Fruit fly (Drosophila melanogaster) whole organism, embryonic: ENCODE measurements around the gene CG11858.

Source experiments
- Asciz ChIP-seq: fragments of 200-800 bp; sonication (Bioruptor generic); optimal IDR thresholded peaks from 2 replicates; lab custom pipeline; 2017; ENCODE audit warnings: missing biosample characterization, mild to moderate bottlenecking, missing genetic modification characterization, missing genetic modification reagents
- CG10274 ChIP-seq: fragments of 200-800 bp; sonication (Bioruptor generic); optimal IDR thresholded peaks from 3 replicates; lab custom pipeline; 2017; ENCODE audit warnings: missing biosample characterization, mild to moderate bottlenecking, missing genetic modification characterization
- CG10565 ChIP-seq: fragments of 200-800 bp; sonication (Bioruptor generic); optimal IDR thresholded peaks from 3 replicates; lab custom pipeline; 2016; ENCODE audit warnings: missing biosample characterization, mild to moderate bottlenecking, missing genetic modification characterization
- CG11456 ChIP-seq: fragments of 200-800 bp; sonication (Bioruptor generic); IDR thresholded peaks from 3 replicates; pipeline ENCODE4 v1.3.6; 2022; ENCODE audit warnings: missing biosample characterization, missing genetic modification characterization
- CG13123 ChIP-seq: fragments of 200-800 bp; sonication (Bioruptor generic); optimal IDR thresholded peaks from 2 replicates; lab custom pipeline; 2016; ENCODE audit warnings: missing biosample characterization, missing genetic modification characterization
- CG15479 ChIP-seq: fragments of 200-800 bp; sonication (Bioruptor generic); optimal IDR thresholded peaks from 3 replicates; lab custom pipeline; 2019; ENCODE audit warnings: missing biosample characterization, mild to moderate bottlenecking, missing genetic modification characterization, moderate library complexity
- CG18262 ChIP-seq: fragments of 200-800 bp; optimal IDR thresholded peaks from 3 replicates; lab custom pipeline; 2019; ENCODE audit warnings: missing biosample characterization, mild to moderate bottlenecking, missing genetic modification characterization, moderate library complexity
- CG2129 ChIP-seq: fragments of 200-800 bp; sonication (Bioruptor generic); IDR thresholded peaks from 2 replicates; pipeline ENCODE4 v1.3.6; 2022; ENCODE audit warnings: missing biosample characterization, missing genetic modification characterization; ENCODE audit not compliant: partially characterized antibody
- CG2199 ChIP-seq: fragments of 200-800 bp; sonication (Bioruptor generic); IDR thresholded peaks from 3 replicates; pipeline ENCODE4 v1.3.6; 2022; ENCODE audit warnings: missing biosample characterization, missing genetic modification characterization
- CG2889 ChIP-seq: fragments of 200-800 bp; sonication (Bioruptor generic); IDR thresholded peaks from 3 replicates; pipeline ENCODE4 v1.3.6; 2022; ENCODE audit warnings: missing biosample characterization, missing genetic modification characterization
- CG4854 ChIP-seq: fragments of 200-800 bp; sonication (Bioruptor generic); optimal IDR thresholded peaks from 2 replicates; lab custom pipeline; 2016; ENCODE audit warnings: missing biosample characterization, missing genetic modification characterization, inconsistent platforms
- CG5180 ChIP-seq: fragments of 200-800 bp; sonication (Bioruptor generic); optimal IDR thresholded peaks from 3 replicates; lab custom pipeline; 2017; ENCODE audit warnings: missing biosample characterization, missing genetic modification characterization, mild to moderate bottlenecking, moderate library complexity, missing genetic modification reagents
- CG6791 ChIP-seq: fragments of 200-800 bp; sonication (Bioruptor generic); IDR thresholded peaks from 3 replicates; pipeline ENCODE4 v1.3.6; 2022; ENCODE audit warnings: missing biosample characterization, missing genetic modification characterization; ENCODE audit not compliant: partially characterized antibody
- Chrac-16 ChIP-seq: fragments of 200-800 bp; sonication (Bioruptor generic); optimal IDR thresholded peaks from 3 replicates; lab custom pipeline; 2016; ENCODE audit warnings: missing biosample characterization, missing genetic modification characterization
- CoRest ChIP-seq: fragments of 200-800 bp; sonication (Bioruptor generic); optimal IDR thresholded peaks from 3 replicates; lab custom pipeline; 2018; ENCODE audit warnings: missing biosample characterization, mild to moderate bottlenecking, missing genetic modification characterization, moderate library complexity
- Deaf1 ChIP-seq: fragments of 200-800 bp; optimal IDR thresholded peaks from 3 replicates; lab custom pipeline; 2019; ENCODE audit warnings: missing biosample characterization, mild to moderate bottlenecking, missing genetic modification characterization, moderate library complexity
- Dip2 ChIP-seq: fragments of 200-800 bp; sonication (Bioruptor generic); IDR thresholded peaks from 2 replicates; pipeline ENCODE4 v1.3.6; 2022; ENCODE audit warnings: missing biosample characterization, missing genetic modification characterization
- E2f1 ChIP-seq: fragments of 200-800 bp; sonication (Bioruptor generic); IDR thresholded peaks from 2 replicates; pipeline ENCODE4 v1.3.6; 2022; ENCODE audit warnings: missing biosample characterization, missing genetic modification characterization
- Lpt ChIP-seq: fragments of >200 bp; optimal IDR thresholded peaks from 2 replicates; lab custom pipeline; 2018; ENCODE audit warnings: missing biosample characterization, missing genetic modification characterization
- MTF-1 ChIP-seq: fragments of 200-800 bp; sonication (Bioruptor generic); optimal IDR thresholded peaks from 2 replicates; lab custom pipeline; 2018; ENCODE audit warnings: missing biosample characterization, mild to moderate bottlenecking, missing genetic modification characterization, borderline replicate concordance
- NC2β ChIP-seq: fragments of 200-800 bp; sonication (Bioruptor generic); optimal IDR thresholded peaks from 2 replicates; lab custom pipeline; 2016; ENCODE audit warnings: missing biosample characterization, missing genetic modification characterization
- Oaz ChIP-seq: fragments of 200-800 bp; sonication (Bioruptor generic); IDR thresholded peaks from 2 replicates; pipeline ENCODE4 v1.3.6; 2022; ENCODE audit warnings: missing biosample characterization, missing genetic modification characterization
- Oli ChIP-seq: fragments of 200-800 bp; sonication (Bioruptor generic); optimal IDR thresholded peaks from 2 replicates; lab custom pipeline; 2018; ENCODE audit warnings: missing biosample characterization, mild to moderate bottlenecking, missing genetic modification characterization, moderate library complexity
- Optix ChIP-seq: fragments of 200-800 bp; sonication (Bioruptor generic); IDR thresholded peaks from 3 replicates; pipeline ENCODE4 v1.3.6; 2022; ENCODE audit warnings: missing biosample characterization, missing genetic modification characterization
- Rx ChIP-seq: fragments of 200-800 bp; sonication (Bioruptor generic); IDR thresholded peaks from 2 replicates; pipeline ENCODE4 v1.3.6; 2022; ENCODE audit warnings: missing biosample characterization, missing genetic modification characterization
- Scr ChIP-seq: fragments of 200-800 bp; sonication (Bioruptor generic); IDR thresholded peaks from 2 replicates; pipeline ENCODE4 v1.3.6; 2022; ENCODE audit warnings: missing biosample characterization, missing genetic modification characterization; ENCODE audit not compliant: partially characterized antibody
- Sin3A ChIP-seq: fragments of >200 bp; optimal IDR thresholded peaks from 2 replicates; lab custom pipeline; 2018
- Sox100B ChIP-seq: fragments of 200-800 bp; sonication (Bioruptor generic); optimal IDR thresholded peaks from 3 replicates; lab custom pipeline; 2018; ENCODE audit warnings: missing biosample characterization, mild to moderate bottlenecking, missing genetic modification characterization
- TFAM ChIP-seq: fragments of 200-800 bp; sonication (Bioruptor generic); optimal IDR thresholded peaks from 2 replicates; lab custom pipeline; 2017; ENCODE audit warnings: missing biosample characterization, missing genetic modification characterization, inconsistent platforms
- Tbp ChIP-seq: fragments of >200 bp; optimal IDR thresholded peaks from 2 replicates; lab custom pipeline; 2018; ENCODE audit warnings: missing biosample characterization, missing genetic modification characterization
- Trl ChIP-seq, 3 experiments: fragments of >200 bp in 2 of 3; fragments of 200-800 bp in 1 of 3; sonication (Bioruptor generic) in 1 of 3; optimal IDR thresholded peaks; 2 replicates in 1 of 3; 3 replicates in 2 of 3; lab custom pipeline; 2016 to 2017; ENCODE audit warnings: missing biosample characterization in 1 of 3, missing genetic modification characterization in 1 of 3
- ac ChIP-seq: fragments of 200-800 bp; sonication (Bioruptor generic); optimal IDR thresholded peaks from 3 replicates; lab custom pipeline; 2017; ENCODE audit warnings: missing biosample characterization, mild to moderate bottlenecking, missing genetic modification characterization
- br ChIP-seq: fragments of >200 bp; optimal IDR thresholded peaks from 2 replicates; lab custom pipeline; 2017
- btn ChIP-seq: fragments of 200-800 bp; sonication (Bioruptor generic); optimal IDR thresholded peaks from 2 replicates; lab custom pipeline; 2016; ENCODE audit warnings: missing biosample characterization, missing genetic modification characterization
- dm ChIP-seq: fragments of 200-800 bp; sonication (Bioruptor generic); optimal IDR thresholded peaks from 3 replicates; lab custom pipeline; 2016; ENCODE audit warnings: missing biosample characterization, missing genetic modification characterization
- en ChIP-seq: fragments of 200-800 bp; sonication (Bioruptor generic); optimal IDR thresholded peaks from 2 replicates; lab custom pipeline; 2016; ENCODE audit warnings: missing biosample characterization, missing genetic modification characterization
- fd3F ChIP-seq: fragments of 200-800 bp; sonication (Bioruptor generic); optimal IDR thresholded peaks from 2 replicates; lab custom pipeline; 2018; ENCODE audit warnings: missing biosample characterization, mild to moderate bottlenecking, missing genetic modification characterization, moderate library complexity
- hkb ChIP-seq, 2 experiments: fragments of 200-800 bp in 1 of 2; fragments of >200 bp in 1 of 2; sonication (Bioruptor generic) in 1 of 2; IDR thresholded peaks in 1 of 2; optimal IDR thresholded peaks in 1 of 2; 2 replicates each; pipeline versions ENCODE4 v1.3.6 to Lab custom; 2017 to 2022; ENCODE audit warnings: missing biosample characterization in 1 of 2, missing genetic modification characterization in 1 of 2
- inv ChIP-seq: fragments of 200-800 bp; sonication (Bioruptor generic); IDR thresholded peaks from 2 replicates; pipeline ENCODE4 v1.3.6; 2022; ENCODE audit warnings: missing biosample characterization, missing genetic modification characterization; ENCODE audit not compliant: partially characterized antibody
- ken ChIP-seq: fragments of 200-800 bp; sonication (Bioruptor generic); IDR thresholded peaks from 3 replicates; pipeline ENCODE4 v1.3.6; 2022; ENCODE audit warnings: missing biosample characterization, missing genetic modification characterization
- luna ChIP-seq: fragments of 200-800 bp; sonication (Bioruptor generic); optimal IDR thresholded peaks from 2 replicates; lab custom pipeline; 2016; ENCODE audit warnings: missing biosample characterization, missing genetic modification characterization
- nau ChIP-seq: fragments of 200-800 bp; sonication (Bioruptor generic); optimal IDR thresholded peaks from 3 replicates; lab custom pipeline; 2017; ENCODE audit warnings: missing biosample characterization, mild to moderate bottlenecking, missing genetic modification characterization, missing genetic modification reagents
- otp ChIP-seq: fragments of 200-800 bp; sonication (Bioruptor generic); IDR thresholded peaks from 3 replicates; pipeline ENCODE4, ENCODE4 v1.3.6; 2022; ENCODE audit warnings: missing biosample characterization, missing genetic modification characterization
- pros ChIP-seq: fragments of 200-800 bp; sonication (Bioruptor generic); optimal IDR thresholded peaks from 3 replicates; lab custom pipeline; 2019; ENCODE audit warnings: missing biosample characterization, mild to moderate bottlenecking, missing genetic modification characterization, moderate library complexity
- sens-2 ChIP-seq: fragments of 200-800 bp; sonication (Bioruptor generic); IDR thresholded peaks from 2 replicates; pipeline ENCODE4 v1.3.6; 2022; ENCODE audit warnings: missing biosample characterization, missing genetic modification characterization
- seq ChIP-seq: fragments of 200-800 bp; sonication (Bioruptor generic); IDR thresholded peaks from 2 replicates; pipeline ENCODE4 v1.3.6; 2022; ENCODE audit warnings: missing biosample characterization, missing genetic modification characterization
- sna ChIP-seq: fragments of 200-800 bp; sonication (Bioruptor generic); IDR thresholded peaks from 2 replicates; pipeline ENCODE4 v1.3.6; 2022; ENCODE audit warnings: missing biosample characterization, missing genetic modification characterization; ENCODE audit not compliant: partially characterized antibody
- sob ChIP-seq: fragments of 200-800 bp; sonication (Bioruptor generic); IDR thresholded peaks from 2 replicates; pipeline ENCODE4 v1.3.6; 2022; ENCODE audit warnings: missing biosample characterization, missing genetic modification characterization
- zf30C ChIP-seq: fragments of 200-800 bp; sonication (Bioruptor generic); optimal IDR thresholded peaks from 3 replicates; lab custom pipeline; 2018; ENCODE audit warnings: missing biosample characterization, mild to moderate bottlenecking, missing genetic modification characterization

CG11858 gene

dm6 chr3R:25258628-25259240 lies 3.8 kb upstream of the CG11858 start, which contains the start of gene CG11857 (continued):
- TF ChIP-seq Scr (GFP tag; lab: Robert Waterston, UW) (peak; percentile 100), br (lab: Kevin White, UChicago) (no peak), Deaf1 (peak; percentile 79), Lpt (GFP tag; lab: Kevin White, UChicago) (no peak), nau (GFP tag; lab: Kevin White, UChicago) (no peak), E2f1 (peak; percentile 99), Tbp (GFP tag; lab: Kevin White, UChicago) (no peak), dm (GFP tag; lab: Kevin White, UChicago) (peak; percentile 93), Sin3A (peak; percentile 47), sob (GFP tag; lab: Robert Waterston, UW) (peak; percentile 100), CG11456 (GFP tag; lab: Robert Waterston, UW) (peak; percentile 99), CG2129 (GFP tag; lab: Robert Waterston, UW) (peak; percentile 100), Rx (GFP tag; lab: Robert Waterston, UW) (peak; percentile 98), Oli (tag; lab: Kevin White, UChicago) (peak; percentile 96), pros (GFP tag; lab: Kevin White, UChicago) (peak; percentile 8), CG18262 (peak; percentile 96), CG5180 (no peak), CG10565 (GFP tag; lab: Kevin White, UChicago) (peak; percentile 91), CG4854 (GFP tag; lab: Kevin White, UChicago) (peak; percentile 96), fd3F (peak; percentile 98), CG13123 (GFP tag; lab: Kevin White, UChicago) (peak; percentile 97), luna (GFP tag; lab: Kevin White, UChicago) (peak; percentile 91), CG2199 (GFP tag; lab: Robert Waterston, UW) (peak; percentile 99), otp (peak; percentile 97), Optix (GFP tag; lab: Robert Waterston, UW) (peak; percentile 99), ac (GFP tag; lab: Kevin White, UChicago) (peak; percentile 89), MTF-1 (GFP tag; lab: Kevin White, UChicago) (peak; percentile 91), CG6791 (peak; percentile 98), zf30C (peak; percentile 27), CG10274 (GFP tag; lab: Kevin White, UChicago) (peak; percentile 81), Trl (optimal IDR thresholded peaks at IDR 0.05; lab: Kevin White, UChicago) (peak in 1 of 2 experiments; percentile 46), Trl (GFP tag; optimal IDR thresholded peaks at IDR 0.05; lab: Kevin White, UChicago) (peak; percentile 98), Asciz (GFP tag; lab: Kevin White, UChicago) (peak; percentile 92), ken (GFP tag; lab: Robert Waterston, UW) (peak; percentile 99), sna (GFP tag; lab: Robert Waterston, UW) (peak; percentile 100), Dip2 (GFP tag; lab: Robert Waterston, UW) (peak; percentile 80), sens-2 (GFP tag; lab: Robert Waterston, UW) (peak; percentile 99), Sox100B (GFP tag; lab: Kevin White, UChicago) (peak; percentile 93), Chrac-16 (GFP tag; lab: Kevin White, UChicago) (peak; percentile 99), CoRest (tag; lab: Kevin White, UChicago) (peak; percentile 99), CG2889 (peak; percentile 99), en (peak; percentile 90), TFAM (GFP tag; lab: Kevin White, UChicago) (peak; percentile 73), Oaz (GFP tag; lab: Robert Waterston, UW) (peak; percentile 98), inv (GFP tag; lab: Robert Waterston, UW) (peak; percentile 100), NC2β (GFP tag; lab: Kevin White, UChicago) (peak; percentile 96), CG15479 (GFP tag; lab: Kevin White, UChicago) (peak; percentile 30), hkb (optimal IDR thresholded peaks at IDR 0.05; lab: Kevin White, UChicago) (no peak), hkb (GFP tag; IDR thresholded peaks at IDR 0.05; lab: Robert Waterston, UW) (peak; percentile 98), seq (peak; percentile 97), btn (GFP tag; lab: Kevin White, UChicago) (peak; percentile 86)
